Fruit fly (Drosophila melanogaster) whole organism, embryonic: ENCODE results near the gene wam.

Experiments
- CG10366 ChIP-seq: fragments of 200-800 bp; sonication (Bioruptor generic); IDR thresholded peaks from 2 replicates; pipeline ENCODE4 v1.3.6; 2022; ENCODE audit warnings: missing biosample characterization, missing genetic modification characterization
- CG10462 ChIP-seq: fragments of 200-800 bp; sonication (Bioruptor generic); optimal IDR thresholded peaks from 2 replicates; lab custom pipeline; 2016; ENCODE audit warnings: missing biosample characterization, missing genetic modification characterization
- CG10979 ChIP-seq: fragments of 200-800 bp; sonication (Bioruptor generic); optimal IDR thresholded peaks from 2 replicates; lab custom pipeline; 2018; ENCODE audit warnings: missing biosample characterization, mild to moderate bottlenecking, missing genetic modification characterization, moderate library complexity
- CG11085 ChIP-seq: fragments of 200-800 bp; sonication (Bioruptor generic); IDR thresholded peaks from 2 replicates; pipeline ENCODE4 v1.3.6; 2022; ENCODE audit warnings: missing biosample characterization, missing genetic modification characterization
- CG11093 ChIP-seq: fragments of 200-800 bp; sonication (Bioruptor generic); IDR thresholded peaks from 3 replicates; pipeline ENCODE4 v1.3.6; 2022; ENCODE audit warnings: missing biosample characterization, missing genetic modification characterization
- CG11504 ChIP-seq: fragments of 200-800 bp; sonication (Bioruptor generic); optimal IDR thresholded peaks from 3 replicates; lab custom pipeline; 2019; ENCODE audit warnings: missing biosample characterization, mild to moderate bottlenecking, missing genetic modification characterization, moderate library complexity
- CG12155 ChIP-seq: fragments of 200-800 bp; sonication (Bioruptor generic); optimal IDR thresholded peaks from 3 replicates; lab custom pipeline; 2016; ENCODE audit warnings: missing biosample characterization, missing genetic modification characterization
- CG14050 ChIP-seq: fragments of 200-800 bp; sonication (Bioruptor generic); IDR thresholded peaks from 3 replicates; pipeline ENCODE4 v1.3.6; 2022; ENCODE audit warnings: missing biosample characterization, missing genetic modification characterization
- CG1529 ChIP-seq: fragments of 200-800 bp; sonication (Bioruptor generic); optimal IDR thresholded peaks from 3 replicates; lab custom pipeline; 2018; ENCODE audit warnings: missing biosample characterization, missing genetic modification characterization
- CG15514 ChIP-seq: fragments of 200-800 bp; sonication (Bioruptor generic); optimal IDR thresholded peaks from 3 replicates; lab custom pipeline; 2017; ENCODE audit warnings: missing biosample characterization, missing genetic modification characterization, mild to moderate bottlenecking, moderate library complexity, missing genetic modification reagents
- CG2120 ChIP-seq: fragments of 200-800 bp; sonication (Bioruptor generic); optimal IDR thresholded peaks from 3 replicates; lab custom pipeline; 2016; ENCODE audit warnings: missing biosample characterization, missing genetic modification characterization
- CG2712 ChIP-seq: fragments of 200-800 bp; optimal IDR thresholded peaks from 3 replicates; lab custom pipeline; 2019; ENCODE audit warnings: missing biosample characterization, mild to moderate bottlenecking, missing genetic modification characterization, moderate library complexity
- CG30431 ChIP-seq: fragments of 200-800 bp; sonication (Bioruptor generic); optimal IDR thresholded peaks from 2 replicates; lab custom pipeline; 2017; ENCODE audit warnings: missing biosample characterization, missing genetic modification characterization
- CG31224 ChIP-seq: fragments of 200-800 bp; sonication (Bioruptor generic); IDR thresholded peaks from 2 replicates; pipeline ENCODE4 v1.3.6; 2022; ENCODE audit warnings: missing biosample characterization, missing genetic modification characterization
- CG33213 ChIP-seq: fragments of 200-800 bp; sonication (Bioruptor generic); optimal IDR thresholded peaks from 3 replicates; lab custom pipeline; 2016; ENCODE audit warnings: missing biosample characterization, missing genetic modification characterization
- CG42726 ChIP-seq: fragments of 200-800 bp; sonication (Bioruptor generic); IDR thresholded peaks from 2 replicates; pipeline ENCODE4 v1.3.6; 2022; ENCODE audit warnings: missing biosample characterization, missing genetic modification characterization; ENCODE audit not compliant: partially characterized antibody
- CG7786 ChIP-seq: fragments of 200-800 bp; sonication (Bioruptor generic); optimal IDR thresholded peaks from 2 replicates; lab custom pipeline; 2016; ENCODE audit warnings: missing biosample characterization, missing genetic modification characterization
- CG7928 ChIP-seq: fragments of 200-800 bp; sonication (Bioruptor generic); optimal IDR thresholded peaks from 2 replicates; lab custom pipeline; 2017; ENCODE audit warnings: missing biosample characterization, mild to moderate bottlenecking, missing genetic modification characterization
- CG8089 ChIP-seq: fragments of 200-800 bp; sonication (Bioruptor generic); optimal IDR thresholded peaks from 3 replicates; lab custom pipeline; 2016; ENCODE audit warnings: missing biosample characterization, missing genetic modification characterization
- CG8478 ChIP-seq: fragments of >200 bp; optimal IDR thresholded peaks from 2 replicates; lab custom pipeline; 2018
- CkIIα-i1 ChIP-seq: fragments of 200-800 bp; sonication (Bioruptor generic); IDR thresholded peaks from 2 replicates; pipeline ENCODE4 v1.3.6; 2022; ENCODE audit warnings: missing biosample characterization, missing genetic modification characterization
- Dp ChIP-seq: fragments of 200-800 bp; sonication (Bioruptor generic); optimal IDR thresholded peaks from 2 replicates; lab custom pipeline; 2018; ENCODE audit warnings: missing biosample characterization, mild to moderate bottlenecking, missing genetic modification characterization, moderate library complexity
- Ets97D ChIP-seq: fragments of 200-800 bp; sonication (Bioruptor generic); optimal IDR thresholded peaks from 3 replicates; lab custom pipeline; 2016; ENCODE audit warnings: missing biosample characterization, missing genetic modification characterization
- H15 ChIP-seq: fragments of 200-800 bp; sonication (Bioruptor generic); IDR thresholded peaks from 3 replicates; pipeline ENCODE4 v1.3.6; 2022; ENCODE audit warnings: missing biosample characterization, missing genetic modification characterization
- HLHmδ ChIP-seq: fragments of 200-800 bp; sonication (Bioruptor generic); optimal IDR thresholded peaks from 2 replicates; lab custom pipeline; 2018; ENCODE audit warnings: missing biosample characterization, mild to moderate bottlenecking, missing genetic modification characterization, moderate library complexity
- Hr51 ChIP-seq, 2 experiments: fragments of 200-800 bp; sonication (Bioruptor generic); optimal IDR thresholded peaks; 2 replicates in 1 of 2; 3 replicates in 1 of 2; lab custom pipeline; 2016 to 2018; ENCODE audit warnings: missing biosample characterization in 2 of 2, missing genetic modification characterization in 2 of 2, mild to moderate bottlenecking in 1 of 2, moderate library complexity in 1 of 2
- Hr78 ChIP-seq, 2 experiments: fragments of 200-800 bp in 1 of 2; fragments of >200 bp in 1 of 2; sonication (Bioruptor generic) in 1 of 2; optimal IDR thresholded peaks; 2 replicates each; lab custom pipeline; 2017 to 2019; ENCODE audit warnings: missing biosample characterization in 2 of 2, missing genetic modification characterization in 2 of 2, mild to moderate bottlenecking in 1 of 2, moderate library complexity in 1 of 2
- Mes4 ChIP-seq: fragments of 200-800 bp; sonication (Bioruptor generic); optimal IDR thresholded peaks from 2 replicates; lab custom pipeline; 2016; ENCODE audit warnings: missing biosample characterization, missing genetic modification characterization
- Nf-YC ChIP-seq: fragments of 200-800 bp; optimal IDR thresholded peaks from 3 replicates; lab custom pipeline; 2019; ENCODE audit warnings: missing biosample characterization, mild to moderate bottlenecking, missing genetic modification characterization, moderate library complexity
- Sry-δ ChIP-seq: fragments of 200-800 bp; sonication (Bioruptor generic); optimal IDR thresholded peaks from 2 replicates; lab custom pipeline; 2016; ENCODE audit warnings: missing biosample characterization, missing genetic modification characterization
- Tbp ChIP-seq: fragments of >200 bp; optimal IDR thresholded peaks from 2 replicates; lab custom pipeline; 2018; ENCODE audit warnings: missing biosample characterization, missing genetic modification characterization
- Trl ChIP-seq, 3 experiments: fragments of >200 bp in 2 of 3; fragments of 200-800 bp in 1 of 3; sonication (Bioruptor generic) in 1 of 3; optimal IDR thresholded peaks; 2 replicates in 1 of 3; 3 replicates in 2 of 3; lab custom pipeline; 2016 to 2017; ENCODE audit warnings: missing biosample characterization in 1 of 3, missing genetic modification characterization in 1 of 3
- al ChIP-seq: fragments of 200-800 bp; sonication (Bioruptor generic); IDR thresholded peaks from 2 replicates; pipeline ENCODE4 v1.3.6; 2022; ENCODE audit warnings: missing biosample characterization, missing genetic modification characterization
- bcd ChIP-seq: fragments of 200-800 bp; sonication (Bioruptor generic); optimal IDR thresholded peaks from 2 replicates; lab custom pipeline; 2017; ENCODE audit warnings: missing biosample characterization, mild to moderate bottlenecking, missing genetic modification characterization
- dan ChIP-seq: fragments of 200-800 bp; sonication (Bioruptor generic); IDR thresholded peaks from 2 replicates; pipeline ENCODE4 v1.3.6; 2022; ENCODE audit warnings: missing biosample characterization, missing genetic modification characterization
- disco-r ChIP-seq: fragments of 200-800 bp; sonication (Bioruptor generic); optimal IDR thresholded peaks from 2 replicates; lab custom pipeline; 2016; ENCODE audit warnings: missing biosample characterization, missing genetic modification characterization
- eve ChIP-seq, 2 experiments: fragments of >200 bp; optimal IDR thresholded peaks; 2 replicates each; lab custom pipeline; 2017; ENCODE audit warnings: missing biosample characterization in 2 of 2, missing genetic modification characterization in 2 of 2
- fd3F ChIP-seq: fragments of 200-800 bp; sonication (Bioruptor generic); optimal IDR thresholded peaks from 2 replicates; lab custom pipeline; 2018; ENCODE audit warnings: missing biosample characterization, mild to moderate bottlenecking, missing genetic modification characterization, moderate library complexity
- gro ChIP-seq: fragments of 200-800 bp; sonication (Bioruptor generic); optimal IDR thresholded peaks from 2 replicates; lab custom pipeline; 2016; ENCODE audit warnings: missing biosample characterization, missing genetic modification characterization
- ind ChIP-seq: fragments of 200-800 bp; sonication (Bioruptor generic); optimal IDR thresholded peaks from 3 replicates; lab custom pipeline; 2016; ENCODE audit warnings: missing biosample characterization, missing genetic modification characterization
- kay ChIP-seq: fragments of 200-800 bp; sonication (Bioruptor generic); optimal IDR thresholded peaks from 2 replicates; lab custom pipeline; 2016; ENCODE audit warnings: missing biosample characterization, missing genetic modification characterization
- kni ChIP-seq: fragments of 200-800 bp; sonication (Bioruptor generic); optimal IDR thresholded peaks from 3 replicates; lab custom pipeline; 2017; ENCODE audit warnings: mild to moderate bottlenecking, missing biosample characterization, missing genetic modification reagents, missing genetic modification characterization
- lbe ChIP-seq: fragments of 200-800 bp; sonication (Bioruptor generic); optimal IDR thresholded peaks from 2 replicates; lab custom pipeline; 2016; ENCODE audit warnings: missing biosample characterization, mild to moderate bottlenecking, missing genetic modification characterization
- onecut ChIP-seq: fragments of 200-800 bp; sonication (Bioruptor generic); IDR thresholded peaks from 2 replicates; pipeline ENCODE4 v1.3.6; 2022; ENCODE audit warnings: missing biosample characterization, missing genetic modification characterization
- phol ChIP-seq: fragments of 200-800 bp; sonication (Bioruptor generic); optimal IDR thresholded peaks from 3 replicates; lab custom pipeline; 2018; ENCODE audit warnings: missing biosample characterization, mild to moderate bottlenecking, missing genetic modification characterization, moderate library complexity
- pnt ChIP-seq: fragments of 200-800 bp; sonication (Bioruptor generic); optimal IDR thresholded peaks from 3 replicates; lab custom pipeline; 2016; ENCODE audit warnings: missing biosample characterization, missing genetic modification characterization
- scrt ChIP-seq: fragments of 200-800 bp; sonication (Bioruptor generic); optimal IDR thresholded peaks from 2 replicates; lab custom pipeline; 2018; ENCODE audit warnings: missing biosample characterization, mild to moderate bottlenecking, missing genetic modification characterization, moderate library complexity
- stwl ChIP-seq: fragments of 200-800 bp; sonication (Bioruptor generic); optimal IDR thresholded peaks from 3 replicates; lab custom pipeline; 2018; ENCODE audit warnings: missing biosample characterization, mild to moderate bottlenecking, missing genetic modification characterization, moderate library complexity
- tup ChIP-seq: fragments of 200-800 bp; sonication (Bioruptor generic); optimal IDR thresholded peaks from 2 replicates; lab custom pipeline; 2016; ENCODE audit warnings: missing biosample characterization, mild to moderate bottlenecking, missing genetic modification characterization, moderate library complexity
- wdn ChIP-seq: fragments of 200-800 bp; sonication (Bioruptor generic); IDR thresholded peaks from 2 replicates; pipeline ENCODE4 v1.3.6; 2022; ENCODE audit warnings: missing biosample characterization, missing genetic modification characterization
- wek ChIP-seq: fragments of 200-800 bp; sonication (Bioruptor generic); optimal IDR thresholded peaks from 3 replicates; lab custom pipeline; 2018; ENCODE audit warnings: missing biosample characterization, mild to moderate bottlenecking, missing genetic modification characterization, moderate library complexity

The wam gene

dm6 chr3R:23331280-23331679 lies 43.4 kb upstream of the wam start (continued):
- TF ChIP-seq HLHmδ (GFP tag; lab: Kevin White, UChicago): no peak
- no peak for TF ChIP-seq CG30431 (GFP tag; lab: Kevin White, UChicago)
- peak; percentile 18 for TF ChIP-seq scrt (GFP tag; lab: Kevin White, UChicago)
- peak; percentile 73 for TF ChIP-seq stwl (tag; lab: Kevin White, UChicago)
- TF ChIP-seq Nf-YC: peak; percentile 49
- TF ChIP-seq gro (GFP tag; lab: Kevin White, UChicago): no peak
- 0 out of 2 replicates have a peak, but pooled peaks have one; percentile 14 for TF ChIP-seq wdn (GFP tag; lab: Robert Waterston, UW)
- TF ChIP-seq Dp: no peak
- peak; percentile 15 for TF ChIP-seq Mes4
- TF ChIP-seq pnt (GFP tag; lab: Kevin White, UChicago): no peak
- TF ChIP-seq H15 (GFP tag; lab: Robert Waterston, UW): 0 out of 3 replicates have a peak, but pooled peaks have one; percentile 38
- TF ChIP-seq Tbp: no peak
- no peak for TF ChIP-seq dan
- TF ChIP-seq CG2120: no peak
- no peak for TF ChIP-seq CG42726 (GFP tag; lab: Robert Waterston, UW)
- TF ChIP-seq phol (tag; lab: Kevin White, UChicago): peak; percentile 39
- TF ChIP-seq CkIIα-i1 (GFP tag; lab: Robert Waterston, UW): no peak
- no peak for TF ChIP-seq CG7928 (GFP tag; lab: Kevin White, UChicago)
- no peak for TF ChIP-seq kay (GFP tag; lab: Kevin White, UChicago)
- peak; percentile 23 for TF ChIP-seq CG8089
- peak; percentile 48 for TF ChIP-seq CG10462 (GFP tag; lab: Kevin White, UChicago)
- no peak for TF ChIP-seq wek (GFP tag; lab: Kevin White, UChicago)
- TF ChIP-seq CG11504 (tag; lab: Kevin White, UChicago): peak; percentile 51
- TF ChIP-seq CG11085: no peak
- TF ChIP-seq CG2712 (tag; lab: Kevin White, UChicago): peak; percentile 64
- TF ChIP-seq CG33213: peak; percentile 64
- peak; percentile 39 for TF ChIP-seq ind
- peak; percentile 58 for TF ChIP-seq CG15514 (GFP tag; lab: Kevin White, UChicago)
- no peak for TF ChIP-seq CG14050 (GFP tag; lab: Robert Waterston, UW)
- TF ChIP-seq CG10366 (GFP tag; lab: Robert Waterston, UW): no peak
- peak; percentile 51 for TF ChIP-seq CG1529 (GFP tag; lab: Kevin White, UChicago)
- TF ChIP-seq CG8478 (lab: Kevin White, UChicago): no peak
- no peak for TF ChIP-seq Hr78 (GFP tag; optimal IDR thresholded peaks at IDR 0.05; lab: Kevin White, UChicago)
- TF ChIP-seq Ets97D (GFP tag; lab: Kevin White, UChicago): no peak
- TF ChIP-seq kni (GFP tag; lab: Kevin White, UChicago): peak; percentile 12
- peak; percentile 14 for TF ChIP-seq fd3F
- TF ChIP-seq tup (GFP tag; lab: Kevin White, UChicago): no peak
- TF ChIP-seq Hr51 (GFP tag; optimal IDR thresholded peaks at IDR 0.05; lab: Kevin White, UChicago): peak in 1 of 2 experiments; percentile 56
- TF ChIP-seq lbe (GFP tag; lab: Kevin White, UChicago): no peak
- TF ChIP-seq CG11093 (GFP tag; lab: Robert Waterston, UW): no peak
- no peak for TF ChIP-seq Trl (optimal IDR thresholded peaks at IDR 0.05; lab: Kevin White, UChicago)
- no peak for TF ChIP-seq Trl (GFP tag; optimal IDR thresholded peaks at IDR 0.05; lab: Kevin White, UChicago)
- no peak for TF ChIP-seq CG31224
- TF ChIP-seq eve (GFP tag; optimal IDR thresholded peaks at IDR 0.05; lab: Kevin White, UChicago): no peak
- peak; percentile 63 for TF ChIP-seq CG10979 (tag; lab: Kevin White, UChicago)
- TF ChIP-seq CG12155: no peak
- no peak for TF ChIP-seq Sry-δ (GFP tag; lab: Kevin White, UChicago)
- no peak for TF ChIP-seq al (GFP tag; lab: Robert Waterston, UW)
- no peak for TF ChIP-seq disco-r
- TF ChIP-seq onecut (GFP tag; lab: Robert Waterston, UW): peak; percentile 53
- no peak for TF ChIP-seq CG7786 (GFP tag; lab: Kevin White, UChicago)
- TF ChIP-seq bcd: peak; percentile 23
